Worm (Caenorhabditis elegans): Measurements from ENCODE around the gene thn-2.

ce11 chrIV:12408625-12409024, 25.7 kb downstream of the thn-2 start, which contains the start of gene dsb-1:
- TF ChIP-seq ref-2 (tag; optimal IDR thresholded peaks at IDR 0.05) (no peak), elt-4 (tag; optimal IDR thresholded peaks at IDR 0.05) (no peak), hlh-6 (tag; optimal IDR thresholded peaks at IDR 0.05) (no peak), pqm-1 (tag; optimal IDR thresholded peaks at IDR 0.05) (no peak), unc-42 (tag; optimal IDR thresholded peaks at IDR 0.05) (no peak), dve-1 (tag; optimal IDR thresholded peaks at IDR 0.05) (no peak), eyg-1 (tag; optimal IDR thresholded peaks at IDR 0.05) (no peak), elt-2 (tag; optimal IDR thresholded peaks at IDR 0.05) (no peak), ahr-1 (tag; optimal IDR thresholded peaks at IDR 0.05) (no peak), ama-1 (optimal IDR thresholded peaks at IDR 0.05) (no peak)

Measured in whole organism, late embryonic.